Worm (Caenorhabditis elegans) whole organism, L4 larva: ENCODE measurements around the gene nspf-2.

Experiments used
- F49E8.2 ChIP-seq: sonication (generic microtip); optimal IDR thresholded peaks from 2 replicates; lab custom pipeline; 2016; ENCODE audit warnings: missing compliant biosample characterization, mild to moderate bottlenecking, missing genetic modification characterization, borderline replicate concordance
- T26A8.4 ChIP-seq: fragments of 200-800 bp; sonication (Bioruptor generic); IDR thresholded peaks from 2 replicates; pipeline ENCODE4 v1.3.6; 2022; ENCODE audit warnings: missing genetic modification characterization, missing compliant biosample characterization
- Y105C5A.15 ChIP-seq: fragments of 200-800 bp; sonication (Bioruptor generic); IDR thresholded peaks from 2 replicates; pipeline ENCODE4 v1.3.6; 2022; ENCODE audit warnings: missing genetic modification characterization, missing compliant biosample characterization
- Y75B8A.6 ChIP-seq: fragments of 200-800 bp; sonication (Bioruptor generic); IDR thresholded peaks from 2 replicates; pipeline ENCODE4 v1.3.6; 2022; ENCODE audit warnings: missing genetic modification reagents, missing genetic modification characterization, missing compliant biosample characterization
- ZK337.2 ChIP-seq: fragments of 200-800 bp; sonication (Bioruptor generic); IDR thresholded peaks from 2 replicates; pipeline ENCODE4 v1.3.6; 2022; ENCODE audit warnings: missing genetic modification reagents, missing genetic modification characterization, missing compliant biosample characterization
- ZK546.5 ChIP-seq, 2 experiments: sonication (generic microtip); optimal IDR thresholded peaks; 2 replicates each; lab custom pipeline; 2017; ENCODE audit warnings: missing biosample characterization in 2 of 2, missing genetic modification characterization in 2 of 2
- ceh-20 ChIP-seq: fragments of 200-800 bp; sonication (Bioruptor generic); IDR thresholded peaks from 2 replicates; pipeline ENCODE4 v1.3.6; 2022; ENCODE audit warnings: missing genetic modification reagents, missing genetic modification characterization, missing compliant biosample characterization
- ceh-28 ChIP-seq: fragments of 150-350 bp; optimal IDR thresholded peaks from 2 replicates; lab custom pipeline; 2014; ENCODE audit warnings: missing biosample characterization, missing genetic modification reagents, missing genetic modification characterization
- ceh-44 ChIP-seq: fragments of 200-800 bp; sonication (Bioruptor generic); IDR thresholded peaks from 2 replicates; pipeline ENCODE4 v1.3.6; 2022; ENCODE audit warnings: missing genetic modification reagents, missing genetic modification characterization, missing compliant biosample characterization
- ces-1 ChIP-seq: fragments of 150-350 bp; sonication (generic microtip); optimal IDR thresholded peaks from 4 replicates; lab custom pipeline; 2014; ENCODE audit warnings: missing biosample characterization, missing genetic modification reagents, missing genetic modification characterization
- ctbp-1 ChIP-seq: fragments of 200-800 bp; sonication (Bioruptor generic); IDR thresholded peaks from 2 replicates; pipeline ENCODE4 v1.3.6; 2022; ENCODE audit warnings: missing genetic modification reagents, missing genetic modification characterization, missing compliant biosample characterization
- daf-12 ChIP-seq: fragments of 150-350 bp; optimal IDR thresholded peaks from 2 replicates; lab custom pipeline; 2014; ENCODE audit warnings: missing biosample characterization, missing genetic modification reagents, missing genetic modification characterization
- daf-16 ChIP-seq, 3 experiments: sonication (generic microtip); optimal IDR thresholded peaks; 2 replicates each; lab custom pipeline; 2016 to 2017; ENCODE audit warnings: missing genetic modification characterization in 3 of 3, missing genetic modification reagents in 3 of 3, mild to moderate bottlenecking in 2 of 3, missing compliant biosample characterization in 2 of 3, missing biosample characterization in 1 of 3, moderate library complexity in 1 of 3
- daf-19 ChIP-seq: fragments of 200-800 bp; sonication (Bioruptor generic); conservative IDR thresholded peaks from 2 replicates; pipeline ENCODE4 v1.3.6; 2022; ENCODE audit warnings: missing genetic modification characterization, missing compliant biosample characterization
- dve-1 ChIP-seq: sonication (generic microtip); optimal IDR thresholded peaks from 2 replicates; lab custom pipeline; 2017; ENCODE audit warnings: antibody characterized with exemption, mild to moderate bottlenecking, missing genetic modification characterization, missing compliant biosample characterization; ENCODE audit not compliant: insufficient read depth
- fkh-10 ChIP-seq: fragments of 150-350 bp; optimal IDR thresholded peaks from 2 replicates; lab custom pipeline; 2014; ENCODE audit warnings: missing biosample characterization, missing genetic modification reagents, missing genetic modification characterization
- lin-15B ChIP-seq: fragments of 150-350 bp; sonication (generic microtip); optimal IDR thresholded peaks from 3 replicates; lab custom pipeline; 2014; ENCODE audit warnings: missing biosample characterization, missing genetic modification characterization
- lin-38 ChIP-seq: fragments of 200-800 bp; sonication (Bioruptor generic); IDR thresholded peaks from 2 replicates; pipeline ENCODE4 v1.3.6; 2022; ENCODE audit warnings: missing genetic modification reagents, missing genetic modification characterization, missing compliant biosample characterization
- lir-3 ChIP-seq: sonication (generic microtip); optimal IDR thresholded peaks from 2 replicates; lab custom pipeline; 2016; ENCODE audit warnings: mild to moderate bottlenecking, missing genetic modification characterization, missing compliant biosample characterization
- madf-9 ChIP-seq: fragments of 200-800 bp; sonication (Bioruptor generic); conservative IDR thresholded peaks from 2 replicates; pipeline ENCODE4 v1.3.6; 2022; ENCODE audit warnings: missing genetic modification reagents, missing genetic modification characterization, missing compliant biosample characterization
- mdl-1 ChIP-seq, 2 experiments: fragments of 150-350 bp in 1 of 2; sonication (generic microtip) in 1 of 2; optimal IDR thresholded peaks; 2 replicates each; lab custom pipeline; 2014 to 2017; ENCODE audit warnings: missing biosample characterization in 2 of 2, missing genetic modification characterization in 2 of 2
- mdt-29 ChIP-seq: fragments of 200-800 bp; sonication (Bioruptor generic); IDR thresholded peaks from 2 replicates; pipeline ENCODE4 v1.3.6; 2022; ENCODE audit warnings: missing genetic modification reagents, missing genetic modification characterization, missing compliant biosample characterization
- nhr-10 ChIP-seq: fragments of 150-350 bp; optimal IDR thresholded peaks from 2 replicates; lab custom pipeline; 2014; ENCODE audit warnings: missing biosample characterization, missing genetic modification characterization
- nhr-102 ChIP-seq: sonication (generic microtip); optimal IDR thresholded peaks from 2 replicates; lab custom pipeline; 2016; ENCODE audit warnings: mild to moderate bottlenecking, missing genetic modification characterization, moderate library complexity, missing compliant biosample characterization
- nhr-11 ChIP-seq: fragments of 150-350 bp; optimal IDR thresholded peaks from 2 replicates; lab custom pipeline; 2014; ENCODE audit warnings: missing biosample characterization, missing genetic modification characterization
- nhr-111 ChIP-seq: fragments of 200-800 bp; sonication (Bioruptor generic); optimal IDR thresholded peaks from 2 replicates; lab custom pipeline; 2018; ENCODE audit warnings: mild to moderate bottlenecking, missing genetic modification characterization, missing compliant biosample characterization
- nhr-237 ChIP-seq: sonication (generic microtip); optimal IDR thresholded peaks from 2 replicates; lab custom pipeline; 2017; ENCODE audit warnings: missing biosample characterization, missing genetic modification characterization
- nhr-25 ChIP-seq: sonication (generic microtip); optimal IDR thresholded peaks from 2 replicates; lab custom pipeline; 2017; ENCODE audit warnings: missing genetic modification characterization, mild to moderate bottlenecking, missing compliant biosample characterization, antibody characterized with exemption, moderate library complexity, borderline replicate concordance; ENCODE audit not compliant: insufficient read depth
- nhr-41 ChIP-seq: fragments of 200-800 bp; sonication (Bioruptor generic); IDR thresholded peaks from 2 replicates; pipeline ENCODE4 v1.3.6; 2022; ENCODE audit warnings: missing genetic modification reagents, missing genetic modification characterization, missing compliant biosample characterization
- nhr-42 ChIP-seq: fragments of 200-800 bp; sonication (Bioruptor generic); IDR thresholded peaks from 2 replicates; pipeline ENCODE4 v1.3.6; 2022; ENCODE audit warnings: missing genetic modification characterization, missing compliant biosample characterization
- nhr-76 ChIP-seq: fragments of 150-350 bp; optimal IDR thresholded peaks from 2 replicates; lab custom pipeline; 2014; ENCODE audit warnings: missing biosample characterization, missing genetic modification characterization
- php-3 ChIP-seq: fragments of 200-800 bp; sonication (Bioruptor generic); IDR thresholded peaks from 2 replicates; pipeline ENCODE4 v1.3.6; 2022; ENCODE audit warnings: missing genetic modification reagents, missing genetic modification characterization, missing compliant biosample characterization
- spr-1 ChIP-seq: sonication (generic microtip); optimal IDR thresholded peaks from 2 replicates; lab custom pipeline; 2016; ENCODE audit warnings: mild to moderate bottlenecking, missing genetic modification characterization, missing compliant biosample characterization
- spr-3 ChIP-seq: fragments of 200-800 bp; sonication (Bioruptor generic); optimal IDR thresholded peaks from 2 replicates; lab custom pipeline; 2018; ENCODE audit warnings: mild to moderate bottlenecking, missing genetic modification characterization, missing compliant biosample characterization
- tag-97 ChIP-seq: fragments of 200-800 bp; sonication (Bioruptor generic); IDR thresholded peaks from 2 replicates; pipeline ENCODE4 v1.3.6; 2022; ENCODE audit warnings: missing genetic modification characterization, missing compliant biosample characterization
- unc-62 ChIP-seq, 3 experiments: fragments of 150-350 bp in 1 of 3; sonication (generic microtip); optimal IDR thresholded peaks in 2 of 3; peaks in 1 of 3; 1 replicate in 1 of 3; 2 replicates in 2 of 3; lab custom pipeline; 2014 to 2017; ENCODE audit warnings: missing biosample characterization in 3 of 3, missing genetic modification characterization in 3 of 3, missing genetic modification reagents in 3 of 3, missing genotype in 1 of 3
- zip-11 ChIP-seq: fragments of 200-800 bp; sonication (Bioruptor generic); IDR thresholded peaks from 2 replicates; pipeline ENCODE4 v1.3.6; 2022; ENCODE audit warnings: missing genetic modification characterization, missing compliant biosample characterization
- ztf-7 ChIP-seq: fragments of 150-350 bp; optimal IDR thresholded peaks from 2 replicates; lab custom pipeline; 2014; ENCODE audit warnings: missing biosample characterization, missing genetic modification characterization

The nspf-2 gene

DNA sequence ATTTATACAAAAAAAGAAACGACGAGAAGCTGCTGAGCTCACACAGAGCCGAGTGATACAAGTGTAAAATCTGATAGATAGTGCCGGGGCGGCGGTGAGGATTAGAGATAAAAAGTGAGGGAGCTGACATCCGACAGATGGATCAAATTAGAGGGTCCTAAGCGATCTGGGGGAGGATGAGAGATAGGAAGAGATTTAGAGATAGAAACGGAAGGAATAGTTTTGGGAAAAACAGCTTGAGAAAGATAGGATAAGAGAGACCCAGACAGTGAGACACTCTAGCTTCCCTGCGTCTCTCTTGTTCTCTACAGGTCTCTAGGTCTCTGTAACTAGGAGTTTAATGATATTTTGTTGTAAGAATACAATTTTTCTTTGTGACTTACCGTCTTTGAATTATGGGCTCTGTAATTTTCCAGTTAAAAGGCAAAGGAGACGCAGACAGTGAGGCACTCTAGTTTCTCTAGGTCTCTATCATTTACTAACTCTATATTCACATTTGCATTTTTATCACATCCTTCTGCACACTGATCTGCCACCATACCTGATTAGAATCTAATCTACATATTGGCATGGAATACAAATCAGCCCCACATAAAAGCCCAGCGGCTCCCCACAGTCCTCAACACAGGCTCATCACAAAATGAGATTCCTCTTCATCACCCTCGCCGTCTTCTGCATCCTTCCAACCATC lies 1.6 kb upstream of the nspf-2 start, which contains the start of the genes sup-9 and nspf-1:
TSS of gene sup-9 (minus strand) at position 43 of the 691 bp plus-strand sequence.
TSS of gene nspf-1 (plus strand) at position 641 of the 691 bp plus-strand sequence.
- TF ChIP-seq ctbp-1 (GFP tag; lab: Robert Waterston, UW) (0 out of 2 replicates have a peak, but pooled peaks have one; percentile 32), daf-16 (GFP tag; optimal IDR thresholded peaks at IDR 0.05; lab: Kevin White, UChicago) (peak in 1 of 2 experiments; percentile 45), daf-16 (tag; optimal IDR thresholded peaks at IDR 0.05; lab: Kevin White, UChicago) (no peak), ceh-20 (GFP tag; lab: Robert Waterston, UW) (no peak), nhr-11 (tag; lab: Kevin White, UChicago) (peak; percentile 9), T26A8.4 (GFP tag; lab: Robert Waterston, UW) (no peak), nhr-76 (tag; lab: Kevin White, UChicago) (no peak), Y105C5A.15 (GFP tag; lab: Robert Waterston, UW) (no peak), Y75B8A.6 (GFP tag; lab: Robert Waterston, UW) (no peak)

DNA sequence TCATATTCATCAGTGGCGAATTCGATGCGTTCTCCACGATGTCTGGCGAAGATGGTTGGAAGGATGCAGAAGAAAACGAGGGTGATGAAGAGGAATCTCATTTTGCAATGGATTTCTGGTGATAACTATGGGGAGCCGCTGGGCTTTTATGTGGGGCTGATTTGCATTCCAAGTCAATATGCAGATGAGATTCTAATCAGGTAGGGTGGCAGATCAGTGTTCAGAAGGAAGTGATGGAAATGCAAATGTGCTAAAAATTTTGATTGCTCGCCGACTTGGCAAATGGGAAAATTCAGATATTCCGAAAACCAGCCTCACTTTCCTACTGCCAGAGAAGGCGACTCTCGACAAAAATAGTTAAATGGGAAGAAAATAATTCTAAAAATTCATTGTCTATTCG lies 1.4 kb downstream of the nspf-2 start, which contains the start of gene nspf-3:
TSS of gene nspf-3 (minus strand) at position 101 of the 400 bp plus-strand sequence.
- TF ChIP-seq mdt-29 (GFP tag; lab: Robert Waterston, UW) (no peak), ceh-44 (GFP tag; lab: Robert Waterston, UW) (no peak), tag-97 (GFP tag; lab: Robert Waterston, UW) (no peak), mdl-1 (tag; optimal IDR thresholded peaks at IDR 0.05; lab: Kevin White, UChicago) (no peak), unc-62 (GFP tag; optimal IDR thresholded peaks at IDR 0.05 in 1 of 2; lab: Kevin White, UChicago) (peak in 1 of 2 experiments; percentile 66), unc-62 (tag; optimal IDR thresholded peaks at IDR 0.05; lab: Kevin White, UChicago) (no peak), nhr-10 (tag; lab: Kevin White, UChicago) (no peak), daf-12 (no peak), ZK337.2 (GFP tag; lab: Robert Waterston, UW) (no peak)

DNA sequence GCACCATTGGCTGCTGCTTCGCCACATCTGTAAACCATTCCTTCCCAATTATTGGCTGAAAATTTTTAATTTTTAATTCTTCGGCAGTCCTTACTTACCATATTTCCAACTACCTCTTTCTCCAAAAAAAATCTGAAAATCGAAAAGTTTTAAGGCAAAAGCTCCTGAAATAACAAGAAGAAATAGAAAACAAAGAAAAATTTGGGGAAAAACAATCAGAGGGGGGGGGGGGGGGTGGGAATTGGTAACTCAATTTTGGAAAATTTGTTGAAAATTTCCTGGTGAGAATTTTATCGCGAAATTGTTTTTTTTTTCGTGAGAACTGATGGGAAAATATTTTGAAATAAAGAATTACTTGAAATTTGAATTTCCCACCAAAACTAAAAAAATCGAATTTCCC lies 3.8 kb downstream of the nspf-2 start, which contains the start of gene set-11:
TSS of gene set-11 (minus strand) at position 101 of the 400 bp plus-strand sequence.
- TF ChIP-seq php-3 (GFP tag; lab: Robert Waterston, UW) (no peak), spr-3 (GFP tag; lab: Kevin White, UChicago) (no peak), zip-11 (GFP tag; lab: Robert Waterston, UW) (no peak), Y105C5A.15 (GFP tag; lab: Robert Waterston, UW) (no peak), fkh-10 (GFP tag; lab: Kevin White, UChicago) (no peak), unc-62 (GFP tag; optimal IDR thresholded peaks at IDR 0.05 in 1 of 2; lab: Kevin White, UChicago) (no peak), unc-62 (tag; optimal IDR thresholded peaks at IDR 0.05; lab: Kevin White, UChicago) (no peak), dve-1 (no peak), nhr-111 (GFP tag; lab: Kevin White, UChicago) (no peak), ZK546.5 (tag; optimal IDR thresholded peaks at IDR 0.05; lab: Kevin White, UChicago) (no peak), daf-19 (no peak), madf-9 (GFP tag; lab: Robert Waterston, UW) (no peak), nhr-42 (GFP tag; lab: Robert Waterston, UW) (no peak), nhr-25 (tag; lab: Kevin White, UChicago) (no peak)

DNA sequence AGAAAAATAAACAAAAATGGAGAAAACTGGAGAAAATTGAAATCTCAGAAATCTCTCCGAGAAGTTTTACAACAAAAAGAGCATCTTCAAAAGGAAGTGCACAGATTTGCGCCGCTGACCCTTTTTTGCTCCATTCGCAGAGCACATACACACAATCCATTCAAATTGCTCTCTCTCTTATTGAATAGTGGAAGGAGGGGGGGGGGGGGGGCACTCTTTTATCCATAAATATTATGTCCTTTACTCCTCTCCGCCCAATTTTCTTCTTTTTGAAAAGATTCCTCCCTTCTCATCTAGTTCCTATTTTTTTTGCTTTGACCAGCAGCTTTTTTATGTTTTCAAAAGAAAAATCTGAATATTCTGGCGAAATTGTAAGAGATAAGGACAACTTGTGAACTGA lies 6.4 kb downstream of the nspf-2 start:
- no peak for TF ChIP-seq nhr-41 (GFP tag; lab: Robert Waterston, UW)
- no peak for TF ChIP-seq F49E8.2
- no peak for TF ChIP-seq zip-11 (GFP tag; lab: Robert Waterston, UW)
- TF ChIP-seq fkh-10 (GFP tag; lab: Kevin White, UChicago): peak; percentile 40
- TF ChIP-seq Y75B8A.6 (GFP tag; lab: Robert Waterston, UW): no peak

DNA sequence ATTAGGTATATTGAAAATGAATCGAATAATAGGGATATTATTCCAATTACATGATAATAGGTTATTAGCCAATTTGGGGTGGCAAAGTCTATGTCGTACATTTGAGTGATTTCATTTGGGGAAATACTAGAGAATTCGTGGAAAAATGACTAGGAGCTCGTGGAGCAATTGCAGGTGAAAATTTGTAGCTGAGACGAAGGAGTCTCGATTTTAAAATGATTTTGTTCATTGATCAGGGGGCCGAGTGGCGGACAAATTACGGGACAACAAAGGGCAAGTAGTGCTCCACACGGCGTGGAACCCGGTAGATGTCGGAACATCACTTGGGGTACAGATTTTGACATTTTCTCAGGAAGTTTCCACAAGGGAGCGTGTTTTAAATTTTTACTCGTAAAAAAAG lies 9.7 kb downstream of the nspf-2 start, which contains the start of gene sri-62:
TSS of gene sri-62 (minus strand) at position 101 of the 400 bp plus-strand sequence.
- TF ChIP-seq dve-1: no peak
- TF ChIP-seq ces-1 (GFP tag; lab: Kevin White, UChicago): no peak
- no peak for TF ChIP-seq mdt-29 (GFP tag; lab: Robert Waterston, UW)
- no peak for TF ChIP-seq ztf-7 (tag; lab: Kevin White, UChicago)
- TF ChIP-seq lin-38 (GFP tag; lab: Robert Waterston, UW): no peak
- no peak for TF ChIP-seq ctbp-1 (GFP tag; lab: Robert Waterston, UW)
- TF ChIP-seq lir-3 (tag; lab: Kevin White, UChicago): no peak
- TF ChIP-seq nhr-237 (tag; lab: Kevin White, UChicago): no peak
- TF ChIP-seq ceh-28: no peak
- no peak for TF ChIP-seq ZK546.5 (tag; optimal IDR thresholded peaks at IDR 0.05; lab: Kevin White, UChicago)
- TF ChIP-seq lin-15B (tag; lab: Kevin White, UChicago): no peak
- no peak for TF ChIP-seq spr-1 (tag; lab: Kevin White, UChicago)
- TF ChIP-seq nhr-102: no peak
